Worm (Caenorhabditis elegans): ENCODE results near the gene grsp-4.

DNA sequence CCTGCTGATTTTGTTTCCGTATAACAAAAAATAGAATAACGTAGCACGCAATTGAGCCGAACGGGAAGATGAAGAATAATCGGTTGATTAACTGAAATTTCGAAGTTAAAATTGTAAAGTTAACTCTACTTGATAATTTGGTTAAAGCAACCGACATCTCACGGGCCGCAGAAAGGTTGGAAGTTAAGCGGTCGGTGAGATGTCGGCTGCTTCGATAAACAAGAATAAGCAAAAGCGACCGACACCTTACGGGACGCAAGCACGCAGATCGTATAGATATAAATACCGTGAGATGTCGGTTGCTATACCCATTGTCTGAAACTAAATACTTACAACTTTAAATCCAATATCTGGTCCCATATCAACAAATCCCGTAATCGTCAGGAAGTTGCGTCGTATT, 29.6 kb upstream of the grsp-4 start:
- TF ChIP-seq snpc-3.4 (tag; optimal IDR thresholded peaks at IDR 0.05) (no peak), Y79H2A.3 (GFP tag; conservative IDR thresholded peaks at IDR 0.05) (no peak), snpc-4 (GFP tag; optimal IDR thresholded peaks at IDR 0.05) (no peak), snpc-4 (tag; optimal IDR thresholded peaks at IDR 0.05) (peak in 2 of 4 experiments; percentile 72 to 81), akir-1 (GFP tag; optimal IDR thresholded peaks at IDR 0.05) (no peak), hlh-26 (GFP tag; conservative IDR thresholded peaks at IDR 0.05) (no peak), pha-4 (tag; optimal IDR thresholded peaks at IDR 0.05) (no peak), ztf-18 (tag; optimal IDR thresholded peaks at IDR 0.05) (no peak), ztf-26 (tag; optimal IDR thresholded peaks at IDR 0.05) (no peak), snpc-1.1 (tag; optimal IDR thresholded peaks at IDR 0.05; ENCODE audit: insufficient read depth) (peak; percentile 59)
